Worm (Caenorhabditis elegans) whole organism, L4 larva: ENCODE measurements around the gene meg-2.

ENCODE experiments used
- D1046.2 ChIP-seq: fragments of 200-800 bp; sonication (Bioruptor generic); IDR thresholded peaks from 2 replicates; pipeline ENCODE4 v1.3.6; 2022; ENCODE audit warnings: missing genetic modification characterization, missing compliant biosample characterization
- F10B5.3 ChIP-seq: sonication (generic microtip); optimal IDR thresholded peaks from 2 replicates; lab custom pipeline; 2016; ENCODE audit warnings: mild to moderate bottlenecking, missing genetic modification characterization, missing compliant biosample characterization
- F26F4.8 ChIP-seq: fragments of 200-800 bp; sonication (Bioruptor generic); conservative IDR thresholded peaks from 2 replicates; pipeline ENCODE4 v1.3.6; 2022; ENCODE audit warnings: missing genetic modification characterization, missing compliant biosample characterization
- F44E2.7 ChIP-seq: fragments of 200-800 bp; sonication (Bioruptor generic); IDR thresholded peaks from 2 replicates; pipeline ENCODE4 v2.1.2; 2022; ENCODE audit warnings: missing genetic modification characterization, missing compliant biosample characterization
- F49E8.2 ChIP-seq: sonication (generic microtip); optimal IDR thresholded peaks from 2 replicates; lab custom pipeline; 2016; ENCODE audit warnings: missing compliant biosample characterization, mild to moderate bottlenecking, missing genetic modification characterization, borderline replicate concordance
- Y5F2A.4 ChIP-seq: fragments of 200-800 bp; sonication (Bioruptor generic); optimal IDR thresholded peaks from 2 replicates; lab custom pipeline; 2018; ENCODE audit warnings: mild to moderate bottlenecking, missing genetic modification characterization, missing compliant biosample characterization
- Y75B8A.6 ChIP-seq: fragments of 200-800 bp; sonication (Bioruptor generic); IDR thresholded peaks from 2 replicates; pipeline ENCODE4 v1.3.6; 2022; ENCODE audit warnings: missing genetic modification reagents, missing genetic modification characterization, missing compliant biosample characterization
- ZK337.2 ChIP-seq: fragments of 200-800 bp; sonication (Bioruptor generic); IDR thresholded peaks from 2 replicates; pipeline ENCODE4 v1.3.6; 2022; ENCODE audit warnings: missing genetic modification reagents, missing genetic modification characterization, missing compliant biosample characterization
- aha-1 ChIP-seq: fragments of 150-350 bp; peaks from one replicate; lab custom pipeline; 2014; ENCODE audit warnings: missing biosample characterization, missing genetic modification characterization
- ama-1 ChIP-seq: fragments of 150-350 bp; optimal IDR thresholded peaks from 2 replicates; lab custom pipeline; 2014; ENCODE audit warnings: inconsistent platforms, mixed read lengths
- ceh-82 ChIP-seq: sonication (generic microtip); optimal IDR thresholded peaks from 2 replicates; lab custom pipeline; 2017; ENCODE audit warnings: missing biosample characterization, missing genetic modification characterization
- ces-1 ChIP-seq: fragments of 150-350 bp; sonication (generic microtip); optimal IDR thresholded peaks from 4 replicates; lab custom pipeline; 2014; ENCODE audit warnings: missing biosample characterization, missing genetic modification reagents, missing genetic modification characterization
- ctbp-1 ChIP-seq: fragments of 200-800 bp; sonication (Bioruptor generic); IDR thresholded peaks from 2 replicates; pipeline ENCODE4 v1.3.6; 2022; ENCODE audit warnings: missing genetic modification reagents, missing genetic modification characterization, missing compliant biosample characterization
- dmd-9 ChIP-seq: fragments of 200-800 bp; sonication (Bioruptor generic); IDR thresholded peaks from 2 replicates; pipeline ENCODE4 v1.3.6; 2022; ENCODE audit warnings: missing genetic modification reagents, missing genetic modification characterization, missing compliant biosample characterization
- duxl-1 ChIP-seq: sonication (generic microtip); optimal IDR thresholded peaks from 2 replicates; lab custom pipeline; 2016; ENCODE audit warnings: mild to moderate bottlenecking, missing genetic modification characterization, moderate library complexity, missing compliant biosample characterization; ENCODE audit not compliant: poor library complexity
- dve-1 ChIP-seq: sonication (generic microtip); optimal IDR thresholded peaks from 2 replicates; lab custom pipeline; 2017; ENCODE audit warnings: antibody characterized with exemption, mild to moderate bottlenecking, missing genetic modification characterization, missing compliant biosample characterization; ENCODE audit not compliant: insufficient read depth
- hif-1 ChIP-seq, 2 experiments: sonication (generic microtip); optimal IDR thresholded peaks; 2 replicates each; lab custom pipeline; 2016 to 2017; ENCODE audit warnings: missing compliant biosample characterization in 2 of 2, missing genetic modification characterization in 2 of 2, missing genetic modification reagents in 2 of 2, missing genotype in 2 of 2, mild to moderate bottlenecking in 1 of 2
- hlh-11 ChIP-seq: fragments of 200-800 bp; sonication (Bioruptor generic); optimal IDR thresholded peaks from 2 replicates; lab custom pipeline; 2018; ENCODE audit warnings: mild to moderate bottlenecking, missing genetic modification characterization, missing compliant biosample characterization
- hmg-1.1 ChIP-seq: fragments of 200-800 bp; sonication (Bioruptor generic); IDR thresholded peaks from 2 replicates; pipeline ENCODE4 v1.3.6; 2022; ENCODE audit warnings: missing genetic modification reagents, missing genetic modification characterization, missing compliant biosample characterization
- lin-1 ChIP-seq: fragments of 200-800 bp; sonication (Bioruptor generic); IDR thresholded peaks from 2 replicates; pipeline ENCODE4 v1.3.6; 2022; ENCODE audit warnings: missing genetic modification reagents, missing genetic modification characterization, missing compliant biosample characterization
- lin-13 ChIP-seq: fragments of 150-350 bp; optimal IDR thresholded peaks from 2 replicates; lab custom pipeline; 2014; ENCODE audit warnings: missing biosample characterization, missing genetic modification reagents, missing genetic modification characterization
- lin-15B ChIP-seq: fragments of 150-350 bp; sonication (generic microtip); optimal IDR thresholded peaks from 3 replicates; lab custom pipeline; 2014; ENCODE audit warnings: missing biosample characterization, missing genetic modification characterization
- lin-29 ChIP-seq: fragments of 200-800 bp; sonication (Bioruptor generic); IDR thresholded peaks from 2 replicates; pipeline ENCODE4 v1.3.6; 2022; ENCODE audit warnings: missing genetic modification reagents, missing genetic modification characterization, missing compliant biosample characterization
- lin-39 ChIP-seq: fragments of 150-350 bp; optimal IDR thresholded peaks from 2 replicates; lab custom pipeline; 2014; ENCODE audit warnings: missing biosample characterization, missing genetic modification reagents, missing genetic modification characterization
- madf-5 ChIP-seq, 2 experiments: fragments of 200-800 bp; sonication (Bioruptor generic); IDR thresholded peaks; 2 replicates each; pipeline ENCODE4 v1.3.6; 2022; ENCODE audit warnings: missing compliant biosample characterization in 2 of 2, missing genetic modification characterization in 2 of 2
- mdl-1 ChIP-seq, 2 experiments: fragments of 150-350 bp in 1 of 2; sonication (generic microtip) in 1 of 2; optimal IDR thresholded peaks; 2 replicates each; lab custom pipeline; 2014 to 2017; ENCODE audit warnings: missing biosample characterization in 2 of 2, missing genetic modification characterization in 2 of 2
- mes-2 ChIP-seq: sonication (generic microtip); optimal IDR thresholded peaks from 2 replicates; lab custom pipeline; 2016; ENCODE audit warnings: missing genotype, mild to moderate bottlenecking, missing genetic modification characterization, missing compliant biosample characterization; ENCODE audit not compliant: poor library complexity, severe bottlenecking
- mxl-3 ChIP-seq: fragments of 200-800 bp; sonication (Bioruptor generic); optimal IDR thresholded peaks from 2 replicates; lab custom pipeline; 2018; ENCODE audit warnings: mild to moderate bottlenecking, missing genetic modification characterization, missing compliant biosample characterization
- nhr-102 ChIP-seq: sonication (generic microtip); optimal IDR thresholded peaks from 2 replicates; lab custom pipeline; 2016; ENCODE audit warnings: mild to moderate bottlenecking, missing genetic modification characterization, moderate library complexity, missing compliant biosample characterization
- nhr-11 ChIP-seq: fragments of 150-350 bp; optimal IDR thresholded peaks from 2 replicates; lab custom pipeline; 2014; ENCODE audit warnings: missing biosample characterization, missing genetic modification characterization
- nhr-111 ChIP-seq: fragments of 200-800 bp; sonication (Bioruptor generic); optimal IDR thresholded peaks from 2 replicates; lab custom pipeline; 2018; ENCODE audit warnings: mild to moderate bottlenecking, missing genetic modification characterization, missing compliant biosample characterization
- nhr-25 ChIP-seq: sonication (generic microtip); optimal IDR thresholded peaks from 2 replicates; lab custom pipeline; 2017; ENCODE audit warnings: missing genetic modification characterization, mild to moderate bottlenecking, missing compliant biosample characterization, antibody characterized with exemption, moderate library complexity, borderline replicate concordance; ENCODE audit not compliant: insufficient read depth
- nhr-42 ChIP-seq: fragments of 200-800 bp; sonication (Bioruptor generic); IDR thresholded peaks from 2 replicates; pipeline ENCODE4 v1.3.6; 2022; ENCODE audit warnings: missing genetic modification characterization, missing compliant biosample characterization
- nhr-6 ChIP-seq: fragments of 150-350 bp; optimal IDR thresholded peaks from 2 replicates; lab custom pipeline; 2014; ENCODE audit warnings: missing biosample characterization, missing genetic modification characterization
- php-3 ChIP-seq: fragments of 200-800 bp; sonication (Bioruptor generic); IDR thresholded peaks from 2 replicates; pipeline ENCODE4 v1.3.6; 2022; ENCODE audit warnings: missing genetic modification reagents, missing genetic modification characterization, missing compliant biosample characterization
- rbr-2 ChIP-seq: sonication (generic microtip); optimal IDR thresholded peaks from 2 replicates; lab custom pipeline; 2016; ENCODE audit warnings: missing genotype, missing genetic modification characterization, missing compliant biosample characterization
- set-16 ChIP-seq: fragments of 200-800 bp; sonication (Bioruptor generic); IDR thresholded peaks from 2 replicates; pipeline ENCODE4 v1.3.6; 2022; ENCODE audit warnings: missing genetic modification reagents, missing genetic modification characterization, missing compliant biosample characterization
- snpc-1.2 ChIP-seq: fragments of 200-800 bp; sonication (Bioruptor generic); IDR thresholded peaks from 2 replicates; pipeline ENCODE4 v1.3.6; 2022; ENCODE audit warnings: missing genetic modification reagents, missing genetic modification characterization, missing compliant biosample characterization
- spr-1 ChIP-seq: sonication (generic microtip); optimal IDR thresholded peaks from 2 replicates; lab custom pipeline; 2016; ENCODE audit warnings: mild to moderate bottlenecking, missing genetic modification characterization, missing compliant biosample characterization
- tra-1 ChIP-seq: fragments of 200-800 bp; sonication (Bioruptor generic); IDR thresholded peaks from 2 replicates; pipeline ENCODE4 v1.3.6; 2022; ENCODE audit warnings: missing genetic modification reagents, missing genetic modification characterization, missing compliant biosample characterization
- unc-39 ChIP-seq: sonication (generic microtip); optimal IDR thresholded peaks from 2 replicates; lab custom pipeline; 2017; ENCODE audit warnings: missing biosample characterization, missing genetic modification characterization
- unc-62 ChIP-seq, 3 experiments: fragments of 150-350 bp in 1 of 3; sonication (generic microtip); optimal IDR thresholded peaks in 2 of 3; peaks in 1 of 3; 1 replicate in 1 of 3; 2 replicates in 2 of 3; lab custom pipeline; 2014 to 2017; ENCODE audit warnings: missing biosample characterization in 3 of 3, missing genetic modification characterization in 3 of 3, missing genetic modification reagents in 3 of 3, missing genotype in 1 of 3
- vab-7 ChIP-seq: fragments of 200-800 bp; sonication (Bioruptor generic); IDR thresholded peaks from 2 replicates; pipeline ENCODE4 v1.3.6; 2022; ENCODE audit warnings: missing genetic modification reagents, missing genetic modification characterization, missing compliant biosample characterization
- zfp-3 ChIP-seq: fragments of 200-800 bp; sonication (Bioruptor generic); conservative IDR thresholded peaks from 2 replicates; pipeline ENCODE4 v1.3.6; 2022; ENCODE audit warnings: missing genetic modification reagents, missing genetic modification characterization, missing compliant biosample characterization
- ztf-7 ChIP-seq: fragments of 150-350 bp; optimal IDR thresholded peaks from 2 replicates; lab custom pipeline; 2014; ENCODE audit warnings: missing biosample characterization, missing genetic modification characterization

meg-2 gene

ce11 chrX:13929534-13929933 is 3.6 kb upstream of the meg-2 start, which contains the start of gene meg-1:
Gene meg-1 (minus strand): TSS chrX:13929634.
- no peak for TF ChIP-seq vab-7 (GFP tag; lab: Robert Waterston, UW)
- no peak for TF ChIP-seq ZK337.2
- TF ChIP-seq Y5F2A.4 (GFP tag; lab: Kevin White, UChicago), result no peak
- no peak for TF ChIP-seq duxl-1 (tag; lab: Kevin White, UChicago)
- no peak for TF ChIP-seq F10B5.3 (tag; lab: Kevin White, UChicago)
- TF ChIP-seq dmd-9 (GFP tag; lab: Robert Waterston, UW), result no peak
- no peak for TF ChIP-seq lin-13 (GFP tag; lab: Kevin White, UChicago)
- TF ChIP-seq lin-39 (tag; lab: Kevin White, UChicago), result no peak
- TF ChIP-seq nhr-11 (tag; lab: Kevin White, UChicago), result no peak
- TF ChIP-seq nhr-42 (GFP tag; lab: Robert Waterston, UW), result no peak
- TF ChIP-seq ceh-82 (tag; lab: Kevin White, UChicago), result no peak
- TF ChIP-seq lin-15B (tag; lab: Kevin White, UChicago), result no peak
- no peak for TF ChIP-seq mes-2
- TF ChIP-seq ctbp-1 (GFP tag; lab: Robert Waterston, UW), result no peak
- TF ChIP-seq hif-1 (tag; optimal IDR thresholded peaks at IDR 0.05; lab: Kevin White, UChicago), result no peak
- no peak for TF ChIP-seq nhr-6 (tag; lab: Kevin White, UChicago)

ce11 chrX:13928532-13928931 is 2.6 kb upstream of the meg-2 start:
- TF ChIP-seq unc-62 (GFP tag; optimal IDR thresholded peaks at IDR 0.05 in 1 of 2; lab: Kevin White, UChicago), result no peak
- no peak for TF ChIP-seq unc-62 (tag; optimal IDR thresholded peaks at IDR 0.05; lab: Kevin White, UChicago)
- no peak for TF ChIP-seq aha-1
- no peak for TF ChIP-seq ztf-7 (tag; lab: Kevin White, UChicago)
- no peak for TF ChIP-seq snpc-1.2
- TF ChIP-seq ZK337.2, result no peak
- TF ChIP-seq nhr-102 (tag; lab: Kevin White, UChicago), result no peak
- no peak for TF ChIP-seq php-3
- no peak for TF ChIP-seq F26F4.8 (GFP tag; lab: Robert Waterston, UW)
- no peak for TF ChIP-seq madf-5 (GFP tag; IDR thresholded peaks at IDR 0.05; lab: Robert Waterston, UW)
- TF ChIP-seq ama-1 (lab: Kevin White, UChicago), result no peak
- no peak for TF ChIP-seq nhr-25
- TF ChIP-seq F44E2.7 (GFP tag; lab: Robert Waterston, UW), result no peak

- TF ChIP-seq lin-39 (tag; lab: Kevin White, UChicago) (no peak), set-16 (peak; percentile 47), unc-39 (no peak), hmg-1.1 (GFP tag; lab: Robert Waterston, UW) (0 out of 2 replicates have a peak, but pooled peaks have one; percentile 34), lin-1 (GFP tag; lab: Robert Waterston, UW) (no peak), spr-1 (tag; lab: Kevin White, UChicago) (no peak), ztf-7 (tag; lab: Kevin White, UChicago) (no peak), vab-7 (GFP tag; lab: Robert Waterston, UW) (no peak), ces-1 (GFP tag; lab: Kevin White, UChicago) (peak; percentile 11), mxl-3 (GFP tag; lab: Kevin White, UChicago) (peak; percentile 57), tra-1 (GFP tag; lab: Robert Waterston, UW) (no peak), rbr-2 (tag; lab: Kevin White, UChicago) (peak; percentile 57), D1046.2 (GFP tag; lab: Robert Waterston, UW) (no peak), ceh-82 (tag; lab: Kevin White, UChicago) (no peak), mdl-1 (tag; optimal IDR thresholded peaks at IDR 0.05; lab: Kevin White, UChicago) (peak in 1 of 2 experiments; percentile 25), F26F4.8 (GFP tag; lab: Robert Waterston, UW) (no peak), lin-29 (GFP tag; lab: Robert Waterston, UW) (0 out of 2 replicates have a peak, but pooled peaks have one; percentile 37), ama-1 (lab: Kevin White, UChicago) (peak; percentile 9), dve-1 (peak; percentile 37), Y75B8A.6 (GFP tag; lab: Robert Waterston, UW) (0 out of 2 replicates have a peak, but pooled peaks have one; percentile 47), F49E8.2 (tag; lab: Kevin White, UChicago) (no peak), ZK337.2 (no peak), hlh-11 (peak; percentile 77), zfp-3 (GFP tag; lab: Robert Waterston, UW) (0 out of 2 replicates have a peak, but pooled peaks have one; percentile 21), nhr-111 (GFP tag; lab: Kevin White, UChicago) (no peak)
These were observed 5.4 kb downstream of the meg-2 start for ce11 chrX:13920374-13920986.
